Worm (Caenorhabditis elegans): ENCODE measurements around the gene tdo-2.

The tdo-2 gene

DNA sequence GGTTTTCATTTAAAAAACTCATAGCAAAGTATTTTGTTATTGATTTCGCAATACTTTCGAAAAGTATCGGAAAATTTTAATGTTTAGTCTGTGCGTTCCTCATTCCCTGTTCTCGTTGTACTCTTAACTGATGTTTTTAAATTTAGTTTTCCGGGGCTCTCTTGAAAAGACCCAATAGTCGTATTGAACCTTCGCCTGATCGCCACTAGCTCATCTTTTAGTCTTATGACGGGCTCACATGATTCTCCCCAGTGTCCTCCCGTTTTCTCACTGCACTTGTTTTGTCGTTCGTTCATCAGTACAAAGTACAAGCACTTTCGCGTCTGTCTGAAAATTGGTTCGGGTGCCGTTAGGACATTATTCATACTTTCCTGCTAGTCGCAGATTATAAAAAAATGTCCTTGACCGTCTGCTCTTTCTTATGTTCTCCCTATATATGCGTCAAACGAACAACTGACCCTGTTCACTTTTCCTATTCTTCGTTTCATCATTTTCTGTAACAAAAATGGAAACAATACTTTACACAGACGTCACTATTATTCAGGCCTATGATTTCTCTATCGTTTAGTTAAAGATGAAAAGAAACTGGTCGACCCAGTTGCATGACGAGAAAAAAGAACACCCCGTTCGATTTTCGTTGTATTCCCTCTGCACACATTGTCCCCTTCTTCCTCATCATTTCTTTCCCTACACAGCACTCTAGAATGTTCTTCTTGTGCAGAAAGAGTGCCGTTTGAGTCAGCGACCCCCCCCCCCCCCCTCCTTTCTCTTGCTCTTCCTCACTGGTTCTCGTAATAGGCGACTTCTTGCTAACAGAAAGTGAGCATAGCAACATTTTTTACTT, 19.9 kb upstream of the tdo-2 start, which contains the start of gene ubq-1 (continued):
- TF ChIP-seq Y56A3A.18 (GFP tag; IDR thresholded peaks at IDR 0.05), result no peak
- TF ChIP-seq madf-3 (GFP tag; IDR thresholded peaks at IDR 0.05), result no peak; the same call in 1 of the 2 replicates
- no peak for TF ChIP-seq die-1 (tag; optimal IDR thresholded peaks at IDR 0.05)
- TF ChIP-seq ama-1 (optimal IDR thresholded peaks at IDR 0.05), result no peak
- TF ChIP-seq ama-1 (GFP tag; optimal IDR thresholded peaks at IDR 0.05), result peak in 1 of 2 experiments; percentile 2
- no peak for TF ChIP-seq let-607 (tag; optimal IDR thresholded peaks at IDR 0.05)
- no peak for TF ChIP-seq ztf-18 (tag; optimal IDR thresholded peaks at IDR 0.05)
- TF ChIP-seq madf-6 (GFP tag; IDR thresholded peaks at IDR 0.05), result no peak
- TF ChIP-seq Y79H2A.3 (GFP tag; conservative IDR thresholded peaks at IDR 0.05), result no peak
- no peak for TF ChIP-seq ceh-79 (tag; optimal IDR thresholded peaks at IDR 0.05)
- TF ChIP-seq F57C9.4 (tag; optimal IDR thresholded peaks at IDR 0.05), result no peak

DNA sequence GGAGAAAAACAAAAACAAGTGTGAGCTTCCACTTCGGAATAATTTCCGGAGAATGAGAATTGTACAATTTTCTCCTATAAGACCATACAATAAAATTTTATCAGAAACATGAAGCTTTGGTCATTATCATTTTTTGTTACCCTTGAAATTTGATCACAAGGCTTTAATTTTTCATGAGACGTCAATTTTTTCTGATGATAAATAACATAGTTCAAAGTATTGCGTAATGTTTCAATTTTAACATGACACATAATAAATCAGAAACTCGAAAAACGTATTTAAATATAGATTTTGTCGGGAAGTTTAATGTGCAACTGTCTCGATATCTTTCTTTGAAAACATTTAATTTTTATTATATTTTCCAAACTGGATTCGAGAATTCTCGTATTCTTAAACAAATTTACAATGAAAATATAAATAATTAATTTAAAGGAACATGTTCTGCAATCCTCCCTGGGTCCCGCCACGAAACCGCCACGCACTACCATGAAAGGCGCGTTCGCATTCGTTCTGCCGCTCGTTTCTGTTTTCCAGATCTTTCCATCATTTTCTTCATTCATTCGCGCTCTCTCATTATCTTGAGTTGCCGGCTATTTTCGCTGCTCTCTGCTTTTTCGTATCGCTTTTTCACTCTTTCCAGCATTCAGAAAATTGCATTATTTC, 19.2 kb upstream of the tdo-2 start:
- TF ChIP-seq F10E7.11 (tag; optimal IDR thresholded peaks at IDR 0.05) (no peak), ztf-18 (tag; optimal IDR thresholded peaks at IDR 0.05) (no peak), Y67H2A.10 (GFP tag; conservative IDR thresholded peaks at IDR 0.05) (peak; percentile 71), hmg-1.2 (GFP tag; IDR thresholded peaks at IDR 0.05) (peak; percentile 37; the same call in 1 of the 2 replicates), Y53F4B.3 (GFP tag; IDR thresholded peaks at IDR 0.05) (no peak), ceh-100 (GFP tag; IDR thresholded peaks at IDR 0.05) (no peak), rec-8 (tag; optimal IDR thresholded peaks at IDR 0.05) (no peak), nfyb-1 (GFP tag; IDR thresholded peaks at IDR 0.05) (no peak), tlf-1 (GFP tag; optimal IDR thresholded peaks at IDR 0.05) (peak; percentile 70), attf-6 (GFP tag; IDR thresholded peaks at IDR 0.05) (no peak), K11D2.4 (GFP tag; IDR thresholded peaks at IDR 0.05) (no peak), athp-1 (tag; optimal IDR thresholded peaks at IDR 0.05) (peak; percentile 10), sea-2 (GFP tag; IDR thresholded peaks at IDR 0.05) (no peak), gei-17 (GFP tag; optimal IDR thresholded peaks at IDR 0.05) (no peak), egl-44 (GFP tag; IDR thresholded peaks at IDR 0.05) (no peak), nhr-120 (GFP tag; IDR thresholded peaks at IDR 0.05) (no peak), B0261.1 (tag; optimal IDR thresholded peaks at IDR 0.05) (no peak), let-607 (tag; optimal IDR thresholded peaks at IDR 0.05) (no peak), ceh-40 (GFP tag; IDR thresholded peaks at IDR 0.05) (no peak), ceh-58 (GFP tag; IDR thresholded peaks at IDR 0.05) (no peak), attf-5 (GFP tag; optimal IDR thresholded peaks at IDR 0.05) (no peak), tbp1 (GFP tag; optimal IDR thresholded peaks at IDR 0.05) (no peak), madf-10 (tag; optimal IDR thresholded peaks at IDR 0.05) (no peak), ceh-27 (GFP tag; optimal IDR thresholded peaks at IDR 0.05) (no peak), ekl-4 (GFP tag; IDR thresholded peaks at IDR 0.05) (peak; percentile 60), egrh-3 (GFP tag; IDR thresholded peaks at IDR 0.05) (peak; percentile 35; the same call in 1 of the 2 replicates), unc-62 (GFP tag; optimal IDR thresholded peaks at IDR 0.05) (peak; percentile 87), lin-54 (GFP tag; optimal IDR thresholded peaks at IDR 0.05) (peak; percentile 75), ztf-22 (GFP tag; optimal IDR thresholded peaks at IDR 0.05) (no peak), snpc-3.4 (tag; optimal IDR thresholded peaks at IDR 0.05) (peak; percentile 78), nfya-2 (GFP tag; IDR thresholded peaks at IDR 0.05) (no peak), hrde-1 (tag; optimal IDR thresholded peaks at IDR 0.05; ENCODE audit: borderline replicate concordance) (peak; percentile 54), F57C9.4 (tag; optimal IDR thresholded peaks at IDR 0.05) (no peak), ccch-3 (GFP tag; optimal IDR thresholded peaks at IDR 0.05) (no peak), mxl-1 (tag; optimal IDR thresholded peaks at IDR 0.05) (no peak), tbx-9 (tag; optimal IDR thresholded peaks at IDR 0.05; ENCODE audit: borderline replicate concordance) (no peak), Y53G8AR.9 (GFP tag; conservative IDR thresholded peaks at IDR 0.05) (0 out of 2 replicates have a peak, but pooled peaks have one; percentile 14)
